Fruit fly (Drosophila melanogaster) whole organism, adult: ENCODE measurements around the gene Ttc19.

Experiments
- CG11617 ChIP-seq: fragments of 200-800 bp; sonication (Bioruptor generic); optimal IDR thresholded peaks from 2 replicates; lab custom pipeline; 2017; ENCODE audit warnings: mild to moderate bottlenecking, missing biosample characterization, missing genetic modification reagents, missing genetic modification characterization
- CG12768 ChIP-seq: fragments of 200-800 bp; sonication (Bioruptor generic); optimal IDR thresholded peaks from 2 replicates; lab custom pipeline; 2017; ENCODE audit warnings: missing biosample characterization, missing genetic modification characterization, mild to moderate bottlenecking, moderate library complexity, missing genetic modification reagents
- CG14711 ChIP-seq: fragments of 200-800 bp; sonication (Bioruptor generic); optimal IDR thresholded peaks from 2 replicates; lab custom pipeline; 2018; ENCODE audit warnings: missing biosample characterization, mild to moderate bottlenecking, missing genetic modification characterization, moderate library complexity
- CG1620 ChIP-seq: fragments of 200-800 bp; sonication (Bioruptor generic); optimal IDR thresholded peaks from 2 replicates; lab custom pipeline; 2016; ENCODE audit warnings: missing biosample characterization, missing genetic modification characterization
- CG33017 ChIP-seq: fragments of 200-800 bp; sonication (Bioruptor generic); optimal IDR thresholded peaks from 2 replicates; lab custom pipeline; 2018; ENCODE audit warnings: missing biosample characterization, mild to moderate bottlenecking, missing genetic modification characterization, moderate library complexity
- CG5204 ChIP-seq: fragments of 200-800 bp; sonication (Bioruptor generic); optimal IDR thresholded peaks from 2 replicates; lab custom pipeline; 2016; ENCODE audit warnings: missing biosample characterization, missing genetic modification characterization
- CG7045 ChIP-seq: fragments of 200-800 bp; sonication (Bioruptor generic); optimal IDR thresholded peaks from 2 replicates; lab custom pipeline; 2017; ENCODE audit warnings: missing biosample characterization, mild to moderate bottlenecking, missing genetic modification characterization
- CG7101 ChIP-seq: fragments of 200-800 bp; sonication (Bioruptor generic); optimal IDR thresholded peaks from 2 replicates; lab custom pipeline; 2018; ENCODE audit warnings: missing biosample characterization, mild to moderate bottlenecking, missing genetic modification characterization, moderate library complexity
- Clk ChIP-seq: fragments of 200-800 bp; sonication (Bioruptor generic); optimal IDR thresholded peaks from 2 replicates; lab custom pipeline; 2017; ENCODE audit warnings: missing biosample characterization, missing genetic modification characterization
- Crg-1 ChIP-seq: fragments of 200-800 bp; sonication (Bioruptor generic); optimal IDR thresholded peaks from 2 replicates; lab custom pipeline; 2016; ENCODE audit warnings: missing biosample characterization, missing genetic modification characterization
- Hr96 ChIP-seq: fragments of 200-800 bp; sonication (Bioruptor generic); optimal IDR thresholded peaks from 2 replicates; lab custom pipeline; 2016; ENCODE audit warnings: missing biosample characterization, missing genetic modification characterization
- Mnt ChIP-seq: fragments of 200-800 bp; sonication (Bioruptor generic); optimal IDR thresholded peaks from 2 replicates; lab custom pipeline; 2016; ENCODE audit warnings: missing biosample characterization, mild to moderate bottlenecking, missing genetic modification characterization
- bab1 ChIP-seq: fragments of 200-800 bp; sonication (Bioruptor generic); optimal IDR thresholded peaks from 3 replicates; lab custom pipeline; 2019; ENCODE audit warnings: missing biosample characterization, mild to moderate bottlenecking, missing genetic modification characterization, moderate library complexity
- cic ChIP-seq: fragments of 200-800 bp; sonication (Bioruptor generic); optimal IDR thresholded peaks from 2 replicates; lab custom pipeline; 2017; ENCODE audit warnings: missing biosample characterization, mild to moderate bottlenecking, missing genetic modification characterization, moderate library complexity
- cnc ChIP-seq, 2 experiments: fragments of >200 bp; optimal IDR thresholded peaks; 2 replicates each; lab custom pipeline; 2017
- kay ChIP-seq: fragments of 200-800 bp; sonication (Bioruptor generic); peaks from one replicate; lab custom pipeline; 2016; ENCODE audit warnings: missing biosample characterization, missing genetic modification characterization, borderline replicate concordance
- ovo ChIP-seq: fragments of 200-800 bp; sonication (Bioruptor generic); optimal IDR thresholded peaks from 2 replicates; lab custom pipeline; 2016; ENCODE audit warnings: missing biosample characterization, missing genetic modification characterization
- pad ChIP-seq: fragments of 200-800 bp; sonication (Bioruptor generic); optimal IDR thresholded peaks from 3 replicates; lab custom pipeline; 2017; ENCODE audit warnings: missing biosample characterization, missing genetic modification characterization, mild to moderate bottlenecking, moderate library complexity, missing genetic modification reagents
- tj ChIP-seq: fragments of 200-800 bp; sonication (Bioruptor generic); optimal IDR thresholded peaks from 3 replicates; lab custom pipeline; 2017; ENCODE audit warnings: missing biosample characterization, mild to moderate bottlenecking, missing genetic modification characterization, moderate library complexity
- toe ChIP-seq: fragments of 200-800 bp; sonication (Bioruptor generic); optimal IDR thresholded peaks from 2 replicates; lab custom pipeline; 2016; ENCODE audit warnings: missing biosample characterization, missing genetic modification characterization

Ttc19 gene

dm6 chr2L:19048912-19049311 lies 4.0 kb upstream of the Ttc19 start, which contains the start of gene CG10470:
Gene CG10470 (plus strand): TSS chr2L:19049076.
- TF ChIP-seq CG14711 (tag; lab: Kevin White, UChicago) (peak; percentile 31), Crg-1 (GFP tag; lab: Kevin White, UChicago) (no peak), Clk (no peak), bab1 (GFP tag; lab: Kevin White, UChicago) (peak; percentile 71)

- no peak for TF ChIP-seq Crg-1 (GFP tag; lab: Kevin White, UChicago)
- TF ChIP-seq bab1 (GFP tag; lab: Kevin White, UChicago), result peak; percentile 2
Measured at dm6 chr2L:19041590-19041989, 3.4 kb downstream of the Ttc19 start, which contains the start of gene Catsup. Gene Catsup (plus strand): TSS chr2L:19041862.

DNA sequence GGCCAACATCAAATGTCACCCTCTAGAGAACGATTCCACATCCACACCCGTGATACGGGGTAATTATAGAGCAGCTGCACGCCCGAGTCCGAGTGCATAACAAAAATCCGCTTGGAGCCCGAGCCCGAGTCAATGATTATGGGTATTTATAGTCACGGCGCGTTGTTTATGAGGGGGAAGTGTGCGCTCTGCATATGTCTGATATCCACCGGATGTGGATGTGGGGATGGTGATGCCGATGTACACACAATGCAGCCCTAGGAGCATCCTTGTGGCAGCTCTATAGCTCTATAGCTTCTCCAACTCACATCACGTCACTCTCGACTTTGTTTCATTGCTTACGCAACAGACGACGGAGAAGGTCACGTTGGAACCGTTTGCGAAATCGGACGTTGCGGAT lies 7.5 kb downstream of the Ttc19 start:
- no peak for TF ChIP-seq Hr96
- no peak for TF ChIP-seq Crg-1 (GFP tag; lab: Kevin White, UChicago)
- no peak for TF ChIP-seq CG14711 (tag; lab: Kevin White, UChicago)
- TF ChIP-seq CG7045 (GFP tag; lab: Kevin White, UChicago), result no peak
- TF ChIP-seq CG12768 (GFP tag; lab: Kevin White, UChicago), result no peak
- TF ChIP-seq CG33017, result no peak
- TF ChIP-seq CG7101 (tag; lab: Kevin White, UChicago), result no peak
- no peak for TF ChIP-seq CG5204 (GFP tag; lab: Kevin White, UChicago)
- no peak for TF ChIP-seq toe (GFP tag; lab: Kevin White, UChicago)
- TF ChIP-seq cic (GFP tag; lab: Kevin White, UChicago), result no peak
- no peak for TF ChIP-seq CG11617 (GFP tag; lab: Kevin White, UChicago)
- TF ChIP-seq bab1 (GFP tag; lab: Kevin White, UChicago), result no peak
- no peak for TF ChIP-seq tj (GFP tag; lab: Kevin White, UChicago)

DNA sequence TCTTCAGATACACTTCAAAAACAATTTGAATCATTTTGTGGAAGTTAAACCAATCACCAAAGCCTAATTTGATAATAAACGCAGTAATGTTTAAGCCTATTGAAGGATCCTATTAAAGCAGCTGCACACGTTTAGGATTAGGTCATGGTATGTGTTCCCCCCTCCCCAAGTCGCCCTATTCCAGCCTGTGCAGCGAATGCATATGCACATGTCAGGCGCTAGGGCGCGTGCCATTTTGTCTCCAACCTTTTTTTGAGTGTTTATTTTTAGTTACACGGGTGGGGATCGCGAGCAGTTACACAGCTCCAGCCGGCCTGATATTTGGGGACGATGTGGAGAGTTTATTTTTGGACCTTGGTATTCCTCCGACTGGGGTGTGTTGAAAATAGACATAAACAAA lies 7.9 kb downstream of the Ttc19 start:
- TF ChIP-seq cnc (optimal IDR thresholded peaks at IDR 0.05; lab: Kevin White, UChicago) (no peak), CG7045 (GFP tag; lab: Kevin White, UChicago) (no peak), CG12768 (GFP tag; lab: Kevin White, UChicago) (no peak), CG14711 (tag; lab: Kevin White, UChicago) (no peak)

- no peak for TF ChIP-seq CG14711 (tag; lab: Kevin White, UChicago)
- TF ChIP-seq cnc (optimal IDR thresholded peaks at IDR 0.05; lab: Kevin White, UChicago), result no peak
- TF ChIP-seq CG12768 (GFP tag; lab: Kevin White, UChicago), result no peak
- TF ChIP-seq toe (GFP tag; lab: Kevin White, UChicago), result no peak
- TF ChIP-seq pad (GFP tag; lab: Kevin White, UChicago), result no peak
- no peak for TF ChIP-seq bab1 (GFP tag; lab: Kevin White, UChicago)
Measured at dm6 chr2L:19036105-19036714, 8.7 kb downstream of the Ttc19 start.

dm6 chr2L:19035013-19035412 lies 9.9 kb downstream of the Ttc19 start:
- TF ChIP-seq Mnt, result no peak
- peak; percentile 34 for TF ChIP-seq tj (GFP tag; lab: Kevin White, UChicago)

- TF ChIP-seq CG5204 (GFP tag; lab: Kevin White, UChicago) (no peak), CG7101 (tag; lab: Kevin White, UChicago) (peak; percentile 4), CG11617 (GFP tag; lab: Kevin White, UChicago) (peak; percentile 8), cic (GFP tag; lab: Kevin White, UChicago) (no peak), Mnt (peak; percentile 35), tj (GFP tag; lab: Kevin White, UChicago) (no peak), CG1620 (GFP tag; lab: Kevin White, UChicago) (no peak), ovo (GFP tag; lab: Kevin White, UChicago) (no peak), CG12768 (GFP tag; lab: Kevin White, UChicago) (no peak), bab1 (GFP tag; lab: Kevin White, UChicago) (peak; percentile 13), kay (no peak), pad (GFP tag; lab: Kevin White, UChicago) (no peak), cnc (optimal IDR thresholded peaks at IDR 0.05; lab: Kevin White, UChicago) (no peak), Clk (no peak), Crg-1 (GFP tag; lab: Kevin White, UChicago) (no peak), toe (GFP tag; lab: Kevin White, UChicago) (peak; percentile 7), CG14711 (tag; lab: Kevin White, UChicago) (no peak), Hr96 (no peak), CG7045 (GFP tag; lab: Kevin White, UChicago) (no peak)
Measured at dm6 chr2L:19034213-19034929, 10.6 kb downstream of the Ttc19 start, which contains the start of the genes mib2 and CG31800. Gene mib2 (plus strand): TSS chr2L:19034444. Gene CG31800 (minus strand): TSS chr2L:19034576.
